Worm (Caenorhabditis elegans): ENCODE measurements around the gene C55B6.4.
A peak's percentile ranks its signal among the peaks of the same experiment; 100 is the strongest.

C55B6.4 gene

DNA sequence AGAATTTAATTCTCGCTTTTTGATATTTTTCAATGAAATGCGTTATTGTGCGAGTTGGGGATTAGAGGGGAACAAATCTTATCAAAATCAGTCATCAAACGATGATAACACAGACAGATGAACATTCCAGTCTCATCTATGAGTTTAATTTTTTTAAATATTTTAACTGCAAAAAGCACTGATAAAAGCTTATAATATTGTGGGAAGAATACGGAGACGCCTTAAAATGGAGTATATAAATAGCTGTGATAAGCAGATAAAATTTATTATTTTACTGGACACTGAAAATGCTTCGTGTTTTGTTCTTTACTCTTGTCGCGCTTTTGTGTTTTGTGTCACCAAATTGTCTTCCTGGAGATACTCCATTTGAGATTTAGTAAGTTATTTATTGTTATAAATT lies 47.9 kb downstream of the C55B6.4 start, which contains the start of gene clec-86:
clec-86 (plus strand) TSS at position 262 of the 400 bp plus-strand sequence.
- TF ChIP-seq zag-1 (tag; optimal IDR thresholded peaks at IDR 0.05) (no peak), elt-2 (tag; optimal IDR thresholded peaks at IDR 0.05) (peak; percentile 72), pqm-1 (tag; optimal IDR thresholded peaks at IDR 0.05) (peak; percentile 89), mml-1 (tag; optimal IDR thresholded peaks at IDR 0.05) (no peak), ceh-28 (tag; optimal IDR thresholded peaks at IDR 0.05) (no peak)
